Worm (Caenorhabditis elegans) whole organism, young adult: ENCODE measurements around the gene Y116A8A.6.
"Not testable (repeated sequence)": the region's sequence is repeated elsewhere in the genome, so short reads cannot be mapped to it uniquely, and the experiment has no call there.

Experiments
- Y53F4B.3 ChIP-seq: fragments of 200-800 bp; sonication (Bioruptor generic); IDR thresholded peaks from 2 replicates; pipeline ENCODE4 v1.3.6; 2022; ENCODE audit warnings: missing genetic modification reagents, missing genetic modification characterization, missing compliant biosample characterization
- Y53G8AR.9 ChIP-seq: fragments of 200-800 bp; sonication (Bioruptor generic); conservative IDR thresholded peaks from 2 replicates; pipeline ENCODE4 v1.3.6; 2022; ENCODE audit warnings: missing genetic modification reagents, missing genetic modification characterization, missing compliant biosample characterization
- Y95B8A.8 ChIP-seq: fragments of 200-800 bp; sonication (Bioruptor generic); IDR thresholded peaks from 2 replicates; pipeline ENCODE4 v1.3.6; 2022; ENCODE audit warnings: missing genetic modification reagents, missing genetic modification characterization, missing compliant biosample characterization
- aptf-2 ChIP-seq: fragments of 200-800 bp; sonication (Bioruptor generic); conservative IDR thresholded peaks from 2 replicates; pipeline ENCODE4 v1.3.6; 2022; ENCODE audit warnings: missing genetic modification reagents, missing genetic modification characterization, missing compliant biosample characterization
- attf-3 ChIP-seq: fragments of 200-800 bp; sonication (Bioruptor generic); conservative IDR thresholded peaks from 2 replicates; pipeline ENCODE4 v1.3.6; 2022; ENCODE audit warnings: missing genetic modification reagents, missing genetic modification characterization, missing compliant biosample characterization
- attf-6 ChIP-seq: fragments of 200-800 bp; sonication (Bioruptor generic); IDR thresholded peaks from 2 replicates; pipeline ENCODE4 v1.3.6; 2022; ENCODE audit warnings: missing genetic modification reagents, missing genetic modification characterization, missing compliant biosample characterization
- bed-1 ChIP-seq: fragments of 200-800 bp; sonication (Bioruptor generic); IDR thresholded peaks from 2 replicates; pipeline ENCODE4 v1.3.6; 2022; ENCODE audit warnings: missing genetic modification reagents, missing genetic modification characterization, missing compliant biosample characterization
- ceh-58 ChIP-seq: fragments of 200-800 bp; sonication (Bioruptor generic); IDR thresholded peaks from 2 replicates; pipeline ENCODE4 v1.3.6; 2022; ENCODE audit warnings: missing genetic modification characterization, missing compliant biosample characterization
- ceh-79 ChIP-seq: sonication (generic microtip); optimal IDR thresholded peaks from 2 replicates; lab custom pipeline; 2017; ENCODE audit warnings: mild to moderate bottlenecking, missing genetic modification characterization, missing compliant biosample characterization
- dpl-1 ChIP-seq: fragments of 150-350 bp; optimal IDR thresholded peaks from 2 replicates; lab custom pipeline; 2014; ENCODE audit warnings: missing biosample characterization, missing genetic modification reagents, missing genetic modification characterization
- egl-44 ChIP-seq: fragments of 200-800 bp; sonication (Bioruptor generic); IDR thresholded peaks from 2 replicates; pipeline ENCODE4 v1.3.6; 2022; ENCODE audit warnings: missing genetic modification reagents, missing genetic modification characterization, missing compliant biosample characterization
- egrh-3 ChIP-seq: fragments of 200-800 bp; sonication (Bioruptor generic); IDR thresholded peaks from 2 replicates; pipeline ENCODE4 v1.3.6; 2022; ENCODE audit warnings: missing genetic modification reagents, missing genetic modification characterization, missing compliant biosample characterization
- hmg-1.2 ChIP-seq: fragments of 200-800 bp; sonication (Bioruptor generic); IDR thresholded peaks from 2 replicates; pipeline ENCODE4 v1.3.6; 2022; ENCODE audit warnings: missing genetic modification reagents, missing genetic modification characterization, missing compliant biosample characterization
- hmg-20 ChIP-seq: fragments of 200-800 bp; sonication (Bioruptor generic); IDR thresholded peaks from 2 replicates; pipeline ENCODE4 v1.3.6; 2022; ENCODE audit warnings: missing genetic modification reagents, missing genetic modification characterization, missing compliant biosample characterization
- hsf-1 ChIP-seq: fragments of 200-800 bp; sonication (Bioruptor generic); IDR thresholded peaks from 2 replicates; pipeline ENCODE4 v1.3.6; 2022; ENCODE audit warnings: missing genetic modification reagents, missing genetic modification characterization, missing compliant biosample characterization
- lag-1 ChIP-seq: fragments of 200-800 bp; sonication (Bioruptor generic); IDR thresholded peaks from 2 replicates; pipeline ENCODE4 v1.3.6; 2022; ENCODE audit warnings: missing genetic modification reagents, missing genetic modification characterization, missing compliant biosample characterization
- let-526 ChIP-seq: fragments of 200-800 bp; sonication (Bioruptor generic); IDR thresholded peaks from 2 replicates; pipeline ENCODE4 v1.3.6; 2022; ENCODE audit warnings: missing genetic modification reagents, missing genetic modification characterization, missing compliant biosample characterization
- lin-26 ChIP-seq: fragments of 200-800 bp; sonication (Bioruptor generic); IDR thresholded peaks from 2 replicates; pipeline ENCODE4 v1.3.6; 2022; ENCODE audit warnings: missing genetic modification reagents, missing genetic modification characterization, missing compliant biosample characterization
- lsl-1 ChIP-seq: fragments of 200-800 bp; sonication (Bioruptor generic); optimal IDR thresholded peaks from 2 replicates; lab custom pipeline; 2018; ENCODE audit warnings: mild to moderate bottlenecking, missing genetic modification characterization, moderate library complexity, missing compliant biosample characterization
- madf-8 ChIP-seq: fragments of 200-800 bp; sonication (Bioruptor generic); conservative IDR thresholded peaks from 2 replicates; pipeline ENCODE4 v1.3.6; 2022; ENCODE audit warnings: missing genetic modification reagents, missing genetic modification characterization, missing compliant biosample characterization
- mcd-1 ChIP-seq: fragments of 200-800 bp; sonication (Bioruptor generic); IDR thresholded peaks from 2 replicates; pipeline ENCODE4 v1.3.6; 2022; ENCODE audit warnings: missing genetic modification reagents, missing genetic modification characterization, missing compliant biosample characterization
- rcor-1 ChIP-seq: fragments of 200-800 bp; sonication (Bioruptor generic); IDR thresholded peaks from 2 replicates; pipeline ENCODE4 v1.3.6; 2022; ENCODE audit warnings: missing genetic modification reagents, missing genetic modification characterization, missing compliant biosample characterization
- rpc-1 ChIP-seq, 2 experiments: fragments of 150-350 bp in 1 of 2; sonication (generic microtip) in 1 of 2; optimal IDR thresholded peaks; 2 replicates each; lab custom pipeline; 2014 to 2018; ENCODE audit warnings: missing biosample characterization in 1 of 2, missing genetic modification characterization in 1 of 2, missing genetic modification reagents in 1 of 2, missing genotype in 1 of 2
- snpc-4 ChIP-seq, 5 experiments: fragments of 150-350 bp in 1 of 5; sonication (generic microtip) in 4 of 5; optimal IDR thresholded peaks; 2 replicates each; lab custom pipeline; 2014 to 2018; ENCODE audit warnings: missing genetic modification characterization in 5 of 5, missing biosample characterization in 3 of 5, antibody characterized with exemption in 2 of 5, mild to moderate bottlenecking in 2 of 5, missing compliant biosample characterization in 2 of 5, missing genotype in 2 of 5, moderate library complexity in 2 of 5, missing genetic modification reagents in 1 of 5
- tbp1 ChIP-seq: fragments of 200-800 bp; sonication (Bioruptor generic); optimal IDR thresholded peaks from 2 replicates; lab custom pipeline; 2018; ENCODE audit warnings: mild to moderate bottlenecking, missing genetic modification characterization, missing compliant biosample characterization
- tbx-9 ChIP-seq: sonication (generic microtip); optimal IDR thresholded peaks from 2 replicates; lab custom pipeline; 2016; ENCODE audit warnings: borderline replicate concordance, missing genetic modification characterization, inconsistent platforms, missing compliant biosample characterization
- tlf-1 ChIP-seq: fragments of 200-800 bp; sonication (Bioruptor generic); optimal IDR thresholded peaks from 2 replicates; lab custom pipeline; 2018; ENCODE audit warnings: mild to moderate bottlenecking, missing genetic modification characterization, missing compliant biosample characterization
- xnd-1 ChIP-seq: sonication (generic microtip); optimal IDR thresholded peaks from 2 replicates; lab custom pipeline; 2016; ENCODE audit warnings: missing genotype, missing genetic modification reagents, missing genetic modification characterization, missing compliant biosample characterization
- ztf-18 ChIP-seq: sonication (generic microtip); optimal IDR thresholded peaks from 2 replicates; lab custom pipeline; 2016; ENCODE audit warnings: missing genotype, mild to moderate bottlenecking, missing genetic modification characterization, missing compliant biosample characterization
- ztf-22 ChIP-seq: fragments of 200-800 bp; sonication (Bioruptor generic); optimal IDR thresholded peaks from 2 replicates; lab custom pipeline; 2018; ENCODE audit warnings: mild to moderate bottlenecking, missing genetic modification characterization, moderate library complexity, missing compliant biosample characterization
- ztf-28 ChIP-seq: fragments of 200-800 bp; sonication (Bioruptor generic); IDR thresholded peaks from 2 replicates; pipeline ENCODE4 v1.3.6; 2022; ENCODE audit warnings: missing genetic modification reagents, missing genetic modification characterization, missing compliant biosample characterization
- ztf-6 ChIP-seq: fragments of 200-800 bp; sonication (Bioruptor generic); IDR thresholded peaks from 2 replicates; pipeline ENCODE4 v1.3.6; 2022; ENCODE audit warnings: missing genetic modification reagents, missing genetic modification characterization, missing compliant biosample characterization

Y116A8A.6 gene

ce11 chrIV:16845376-16845775, 16.8 kb upstream of the Y116A8A.6 start (continued):
- TF ChIP-seq xnd-1 (tag; lab: Kevin White, UChicago) (peak; percentile 50), hsf-1 (peak; percentile 89), lin-26 (GFP tag; lab: Robert Waterston, UW) (peak; percentile 78), let-526 (GFP tag; lab: Robert Waterston, UW) (peak; percentile 94), snpc-4 (tag; optimal IDR thresholded peaks at IDR 0.05; lab: Kevin White, UChicago) (peak in 2 of 4 experiments; percentile 60 to 83), ztf-18 (peak; percentile 49), attf-3 (peak; percentile 85), Y53F4B.3 (peak; percentile 74), egl-44 (peak; percentile 95), egrh-3 (GFP tag; lab: Robert Waterston, UW) (peak; percentile 82), ztf-28 (peak; percentile 94), Y53G8AR.9 (GFP tag; lab: Robert Waterston, UW) (peak; percentile 99), aptf-2 (GFP tag; lab: Robert Waterston, UW) (peak; percentile 93), madf-8 (GFP tag; lab: Robert Waterston, UW) (peak; percentile 84), lag-1 (peak; percentile 89), Y95B8A.8 (peak; percentile 98), rcor-1 (peak; percentile 96), dpl-1 (GFP tag; lab: Kevin White, UChicago) (peak; percentile 26), lsl-1 (GFP tag; lab: Kevin White, UChicago) (peak; percentile 21)
- TF ChIP-seq snpc-4 (GFP tag; optimal IDR thresholded peaks at IDR 0.05; lab: Kevin White, UChicago): not testable (repeated sequence)

ce11 chrIV:16843563-16843962, 15.0 kb upstream of the Y116A8A.6 start:
- TF ChIP-seq snpc-4 (GFP tag; optimal IDR thresholded peaks at IDR 0.05; lab: Kevin White, UChicago); rpc-1 (optimal IDR thresholded peaks at IDR 0.05; lab: Kevin White, UChicago): not testable (repeated sequence)
- TF ChIP-seq snpc-4 (tag; optimal IDR thresholded peaks at IDR 0.05; lab: Kevin White, UChicago): peak in 1 of 4 experiments; percentile 61
- peak; percentile 47 for TF ChIP-seq rpc-1 (tag; optimal IDR thresholded peaks at IDR 0.05; lab: Kevin White, UChicago)
- TF ChIP-seq tbp1 (GFP tag; lab: Kevin White, UChicago): peak; percentile 81
- TF ChIP-seq lin-26 (GFP tag; lab: Robert Waterston, UW): peak; percentile 65
- TF ChIP-seq hmg-1.2 (GFP tag; lab: Robert Waterston, UW): peak; percentile 9; the same call in 1 of the 2 replicates
- peak; percentile 87 for TF ChIP-seq attf-6

ce11 chrIV:16842873-16843272, 14.3 kb upstream of the Y116A8A.6 start, which contains the start of gene Y116A8A.150:
Y116A8A.150 (minus strand) TSS chrIV:16842973.
- not testable (repeated sequence) for TF ChIP-seq hmg-20 (GFP tag; lab: Robert Waterston, UW); ceh-58; ceh-79 (tag; lab: Kevin White, UChicago)

ce11 chrIV:16831366-16831765, 2.8 kb upstream of the Y116A8A.6 start, which contains the start of gene clec-194:
clec-194 (plus strand) TSS chrIV:16831666.
- TF ChIP-seq ztf-28: no peak
- TF ChIP-seq ztf-22 (GFP tag; lab: Kevin White, UChicago): no peak
- no peak for TF ChIP-seq ztf-6 (GFP tag; lab: Robert Waterston, UW)
- no peak for TF ChIP-seq egrh-3 (GFP tag; lab: Robert Waterston, UW)
- no peak for TF ChIP-seq mcd-1 (GFP tag; lab: Robert Waterston, UW)
- TF ChIP-seq tbx-9 (tag; lab: Kevin White, UChicago): no peak
- no peak for TF ChIP-seq tlf-1
- TF ChIP-seq bed-1 (GFP tag; lab: Robert Waterston, UW): no peak
